Worm (Caenorhabditis elegans) whole organism, L4/young adult: ENCODE measurements around the gene C56E10.3.

Source experiments
- W03F9.2 ChIP-seq: fragments of 150-350 bp; optimal IDR thresholded peaks from 2 replicates; lab custom pipeline; 2014; ENCODE audit warnings: missing biosample characterization, missing genetic modification characterization
- dao-5 ChIP-seq: sonication (generic microtip); optimal IDR thresholded peaks from 2 replicates; lab custom pipeline; 2016; ENCODE audit warnings: missing genotype, missing genetic modification characterization, moderate library complexity, missing compliant biosample characterization
- him-1 ChIP-seq: sonication (generic microtip); optimal IDR thresholded peaks from 2 replicates; lab custom pipeline; 2016; ENCODE audit warnings: missing genotype, missing genetic modification reagents, missing genetic modification characterization, missing compliant biosample characterization

ce11 chrX:6663780-6664437 lies 18.5 kb downstream of the C56E10.3 start:
- no peak for TF ChIP-seq W03F9.2 (tag; lab: Kevin White, UChicago)
- no peak for TF ChIP-seq him-1 (tag; lab: Kevin White, UChicago)
- TF ChIP-seq dao-5 (tag; lab: Kevin White, UChicago), result no peak
